In the genomic region with DNA sequence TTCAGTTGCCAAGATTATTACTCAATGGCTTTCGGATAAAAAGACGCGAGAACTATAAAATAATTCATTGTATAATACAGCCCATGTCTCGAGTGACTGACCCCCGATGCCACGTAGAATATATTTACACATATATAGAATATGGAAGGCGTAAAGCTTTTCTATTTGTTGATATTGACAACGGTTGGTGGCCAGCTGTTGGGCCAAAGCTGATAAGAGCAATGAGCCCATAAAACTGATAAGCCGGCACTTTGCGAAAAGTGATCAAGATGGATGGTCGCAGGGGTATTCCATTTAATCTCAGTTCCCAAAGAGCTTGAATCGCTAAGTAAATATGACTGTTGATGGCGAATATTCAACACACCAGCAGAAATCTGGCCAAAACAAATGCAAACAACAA, we compare ENCODE assay signal across 5 fruit fly cellular contexts.
A peak's percentile ranks its signal among the peaks of the same experiment; 100 is the strongest.
TF ChIP-seq lines count a peak whose summit lies in the region.

No protein-coding gene starts in this region.

- TF ChIP-seq CTCF in whole organism, embryonic (GFP tag; optimal IDR thresholded peaks at IDR 0.05; lab: Kevin White, UChicago): no peak

TF ChIP-seq in whole organism, adult, 20 proteins besides CTCF, POLR2A, EP300 and RAD21 (continues in another document):
- TF ChIP-seq CG7101 (tag; optimal IDR thresholded peaks at IDR 0.05; lab: Kevin White, UChicago) (peak; percentile 52), toe (GFP tag; optimal IDR thresholded peaks at IDR 0.05; lab: Kevin White, UChicago) (no peak), CG5204 (GFP tag; optimal IDR thresholded peaks at IDR 0.05; lab: Kevin White, UChicago) (no peak), Mnt (GFP tag; optimal IDR thresholded peaks at IDR 0.05; lab: Kevin White, UChicago) (peak; percentile 57), Clk (GFP tag; optimal IDR thresholded peaks at IDR 0.05; lab: Kevin White, UChicago) (peak; percentile 13), cic (GFP tag; optimal IDR thresholded peaks at IDR 0.05; lab: Kevin White, UChicago) (peak; percentile 95), CG7045 (GFP tag; optimal IDR thresholded peaks at IDR 0.05; lab: Kevin White, UChicago) (peak; percentile 26), bab1 (GFP tag; optimal IDR thresholded peaks at IDR 0.05; lab: Kevin White, UChicago) (no peak), ovo (GFP tag; optimal IDR thresholded peaks at IDR 0.05; lab: Kevin White, UChicago) (peak; percentile 19), Crg-1 (GFP tag; optimal IDR thresholded peaks at IDR 0.05; lab: Kevin White, UChicago) (no peak), tj (GFP tag; optimal IDR thresholded peaks at IDR 0.05; lab: Kevin White, UChicago) (peak; percentile 18), CG11617 (GFP tag; optimal IDR thresholded peaks at IDR 0.05; lab: Kevin White, UChicago) (peak; percentile 44), cnc (optimal IDR thresholded peaks at IDR 0.05; lab: Kevin White, UChicago) (no peak), kay (GFP tag; lab: Kevin White, UChicago; ENCODE audit: borderline replicate concordance) (no peak), pad (GFP tag; optimal IDR thresholded peaks at IDR 0.05; lab: Kevin White, UChicago) (peak; percentile 55), CG12768 (GFP tag; optimal IDR thresholded peaks at IDR 0.05; lab: Kevin White, UChicago) (peak; percentile 81), CG14711 (tag; optimal IDR thresholded peaks at IDR 0.05; lab: Kevin White, UChicago) (peak; percentile 12)

TF ChIP-seq in whole organism, embryonic, 481 proteins besides CTCF, POLR2A, EP300 and RAD21 (continues in another document):
- TF ChIP-seq Atf6 (GFP tag; IDR thresholded peaks at IDR 0.05; lab: Robert Waterston, UW) (peak; percentile 43; the same call in 1 of the 2 replicates), CG10543 (GFP tag; optimal IDR thresholded peaks at IDR 0.05; lab: Kevin White, UChicago) (peak; percentile 59), ash1 (GFP tag; optimal IDR thresholded peaks at IDR 0.05; lab: Kevin White, UChicago) (no peak), Hand (GFP tag; optimal IDR thresholded peaks at IDR 0.05; lab: Kevin White, UChicago) (peak; percentile 10), CG3281 (GFP tag; optimal IDR thresholded peaks at IDR 0.05; lab: Kevin White, UChicago) (no peak), gsb-n (tag; optimal IDR thresholded peaks at IDR 0.05; lab: Kevin White, UChicago) (no peak), MTF-1 (GFP tag; optimal IDR thresholded peaks at IDR 0.05; lab: Kevin White, UChicago; ENCODE audit: borderline replicate concordance) (peak; percentile 32), Dip2 (GFP tag; IDR thresholded peaks at IDR 0.05; lab: Robert Waterston, UW) (no peak), lbe (GFP tag; optimal IDR thresholded peaks at IDR 0.05; lab: Kevin White, UChicago) (peak; percentile 2), so (GFP tag; IDR thresholded peaks at IDR 0.05; lab: Robert Waterston, UW) (0 out of 3 replicates have a peak, but pooled peaks have one; percentile 10), schlank (tag; optimal IDR thresholded peaks at IDR 0.05; lab: Kevin White, UChicago) (no peak), CG12942 (GFP tag; optimal IDR thresholded peaks at IDR 0.05; lab: Kevin White, UChicago) (no peak), ranshi (GFP tag; IDR thresholded peaks at IDR 0.05; lab: Robert Waterston, UW) (no peak), CG17186 (GFP tag; optimal IDR thresholded peaks at IDR 0.05; lab: Kevin White, UChicago) (no peak), CG5180 (GFP tag; optimal IDR thresholded peaks at IDR 0.05; lab: Kevin White, UChicago) (no peak), CG7987 (GFP tag; optimal IDR thresholded peaks at IDR 0.05; lab: Kevin White, UChicago) (peak; percentile 12), sens (GFP tag; lab: Kevin White, UChicago) (peak; percentile 11), HmgZ (tag; optimal IDR thresholded peaks at IDR 0.05; lab: Kevin White, UChicago) (peak; percentile 9)

TF ChIP-seq in whole organism, prepupa, 60 proteins besides CTCF, POLR2A, EP300 and RAD21 (continues in another document):
- TF ChIP-seq Eip93F (GFP tag; optimal IDR thresholded peaks at IDR 0.05; lab: Kevin White, UChicago) (no peak), Sox15 (GFP tag; optimal IDR thresholded peaks at IDR 0.05; lab: Kevin White, UChicago) (no peak), CG11294 (GFP tag; IDR thresholded peaks at IDR 0.05; lab: Robert Waterston, UW) (no peak), fd59A (GFP tag; optimal IDR thresholded peaks at IDR 0.05; lab: Kevin White, UChicago) (no peak), fd85E (GFP tag; optimal IDR thresholded peaks at IDR 0.05; lab: Kevin White, UChicago) (no peak), Sox102F (GFP tag; optimal IDR thresholded peaks at IDR 0.05; lab: Kevin White, UChicago) (no peak), eg (GFP tag; IDR thresholded peaks at IDR 0.05; lab: Robert Waterston, UW) (no peak), Hr38 (GFP tag; optimal IDR thresholded peaks at IDR 0.05; lab: Kevin White, UChicago) (no peak), Lpt (GFP tag; optimal IDR thresholded peaks at IDR 0.05; lab: Kevin White, UChicago) (no peak), CG7368 (GFP tag; optimal IDR thresholded peaks at IDR 0.05; lab: Kevin White, UChicago) (no peak), Smox (GFP tag; optimal IDR thresholded peaks at IDR 0.05; lab: Kevin White, UChicago) (no peak), topi (GFP tag; optimal IDR thresholded peaks at IDR 0.05; lab: Kevin White, UChicago) (no peak), CG6163 (GFP tag; IDR thresholded peaks at IDR 0.05; lab: Robert Waterston, UW) (0 out of 3 replicates have a peak, but pooled peaks have one; percentile 41), CG10669 (GFP tag; optimal IDR thresholded peaks at IDR 0.05; lab: Kevin White, UChicago) (no peak), vri (GFP tag; optimal IDR thresholded peaks at IDR 0.05; lab: Kevin White, UChicago) (peak; percentile 83), CG6276 (GFP tag; optimal IDR thresholded peaks at IDR 0.05; lab: Kevin White, UChicago) (no peak), esn (GFP tag; optimal IDR thresholded peaks at IDR 0.05; lab: Kevin White, UChicago) (peak; percentile 27), CG6792 (GFP tag; optimal IDR thresholded peaks at IDR 0.05; lab: Kevin White, UChicago) (no peak), Hr39 (GFP tag; optimal IDR thresholded peaks at IDR 0.05; lab: Kevin White, UChicago) (no peak)

TF ChIP-seq in whole organism, pupa, 21 proteins besides CTCF, POLR2A, EP300 and RAD21:
- TF ChIP-seq EcR (GFP tag; optimal IDR thresholded peaks at IDR 0.05; lab: Kevin White, UChicago) (peak; percentile 91), fd96Ca (GFP tag; IDR thresholded peaks at IDR 0.05; lab: Robert Waterston, UW) (no peak)

TF ChIP-seq in whole organism, wandering third instar larva, 38 proteins besides CTCF, POLR2A, EP300 and RAD21:
- TF ChIP-seq Hr83 (GFP tag; optimal IDR thresholded peaks at IDR 0.05; lab: Kevin White, UChicago; ENCODE audit: poor library complexity, severe bottlenecking): no peak
- no peak for TF ChIP-seq CrebA (GFP tag; optimal IDR thresholded peaks at IDR 0.05; lab: Kevin White, UChicago; ENCODE audit: borderline replicate concordance)
- no peak for TF ChIP-seq usp (GFP tag; optimal IDR thresholded peaks at IDR 0.05; lab: Kevin White, UChicago)
- TF ChIP-seq N (GFP tag; optimal IDR thresholded peaks at IDR 0.05; lab: Kevin White, UChicago): no peak
- no peak for TF ChIP-seq Rel (GFP tag; optimal IDR thresholded peaks at IDR 0.05; lab: Kevin White, UChicago)
- peak; percentile 85 for TF ChIP-seq Rel (tag; optimal IDR thresholded peaks at IDR 0.05; lab: Kevin White, UChicago)
- TF ChIP-seq h (GFP tag; optimal IDR thresholded peaks at IDR 0.05; lab: Kevin White, UChicago): peak; percentile 43
- no peak for TF ChIP-seq Myc (optimal IDR thresholded peaks at IDR 0.05; lab: Kevin White, UChicago)
- peak in 1 of 2 experiments; percentile 12 for TF ChIP-seq foxo (GFP tag; optimal IDR thresholded peaks at IDR 0.05; lab: Kevin White, UChicago)
- TF ChIP-seq lola (GFP tag; optimal IDR thresholded peaks at IDR 0.05; lab: Kevin White, UChicago): no peak
- no peak for TF ChIP-seq brk (GFP tag; optimal IDR thresholded peaks at IDR 0.05; lab: Kevin White, UChicago)
- TF ChIP-seq Hr78 (GFP tag; optimal IDR thresholded peaks at IDR 0.05; lab: Kevin White, UChicago): no peak
- no peak for TF ChIP-seq jim (GFP tag; optimal IDR thresholded peaks at IDR 0.05; lab: Kevin White, UChicago)
- no peak for TF ChIP-seq Dif (GFP tag; optimal IDR thresholded peaks at IDR 0.05; lab: Kevin White, UChicago; ENCODE audit: partially characterized antibody)
- TF ChIP-seq GATAd (GFP tag; optimal IDR thresholded peaks at IDR 0.05; lab: Kevin White, UChicago): no peak
- TF ChIP-seq Dfd (GFP tag; optimal IDR thresholded peaks at IDR 0.05; lab: Kevin White, UChicago): no peak
- no peak for TF ChIP-seq sv (GFP tag; optimal IDR thresholded peaks at IDR 0.05; lab: Kevin White, UChicago)
- TF ChIP-seq CG32264 (GFP tag; optimal IDR thresholded peaks at IDR 0.05; lab: Kevin White, UChicago): no peak
- TF ChIP-seq Jra (GFP tag; optimal IDR thresholded peaks at IDR 0.05; lab: Kevin White, UChicago): no peak
- no peak for TF ChIP-seq dsf (GFP tag; optimal IDR thresholded peaks at IDR 0.05; lab: Kevin White, UChicago; ENCODE audit: borderline replicate concordance)
- TF ChIP-seq Abd-B (GFP tag; optimal IDR thresholded peaks at IDR 0.05; lab: Kevin White, UChicago): no peak
- TF ChIP-seq Vsx2 (GFP tag; optimal IDR thresholded peaks at IDR 0.05; lab: Kevin White, UChicago; ENCODE audit: partially characterized antibody): no peak
- no peak for TF ChIP-seq tai (GFP tag; optimal IDR thresholded peaks at IDR 0.05; lab: Kevin White, UChicago)
- peak; percentile 11 for TF ChIP-seq br (GFP tag; optimal IDR thresholded peaks at IDR 0.05; lab: Kevin White, UChicago)
- no peak for TF ChIP-seq CG9705 (GFP tag; optimal IDR thresholded peaks at IDR 0.05; lab: Kevin White, UChicago)
- peak; percentile 1 for TF ChIP-seq rgr (GFP tag; optimal IDR thresholded peaks at IDR 0.05; lab: Kevin White, UChicago)
- TF ChIP-seq Sp1 (GFP tag; optimal IDR thresholded peaks at IDR 0.05; lab: Kevin White, UChicago): peak; percentile 49
- TF ChIP-seq HLH106 (tag; optimal IDR thresholded peaks at IDR 0.05; lab: Kevin White, UChicago): no peak
- TF ChIP-seq fru (GFP tag; optimal IDR thresholded peaks at IDR 0.05; lab: Kevin White, UChicago): peak; percentile 56
